Worm (Caenorhabditis elegans) whole organism, L2 larva: ENCODE measurements around the gene T21E8.5.

Experiments
- C34F6.9 ChIP-seq: fragments of 150-350 bp; optimal IDR thresholded peaks from 2 replicates; lab custom pipeline; 2014; ENCODE audit warnings: missing biosample characterization, missing genetic modification characterization
- F13H6.1 ChIP-seq: sonication (generic microtip); optimal IDR thresholded peaks from 2 replicates; lab custom pipeline; 2016; ENCODE audit warnings: missing genetic modification characterization, missing compliant biosample characterization
- Y55F3AM.14 ChIP-seq: fragments of 200-800 bp; sonication (Bioruptor generic); optimal IDR thresholded peaks from 2 replicates; lab custom pipeline; 2018; ENCODE audit warnings: mild to moderate bottlenecking, missing genetic modification characterization, missing compliant biosample characterization
- ZK546.5 ChIP-seq: sonication (generic microtip); optimal IDR thresholded peaks from 2 replicates; lab custom pipeline; 2017; ENCODE audit warnings: missing biosample characterization, missing genetic modification characterization
- alr-1 ChIP-seq: fragments of 150-350 bp; optimal IDR thresholded peaks from 2 replicates; lab custom pipeline; 2014; ENCODE audit warnings: missing biosample characterization, missing genetic modification characterization
- blmp-1 ChIP-seq: sonication (generic microtip); optimal IDR thresholded peaks from 2 replicates; lab custom pipeline; 2017; ENCODE audit warnings: missing genetic modification characterization, mild to moderate bottlenecking, missing compliant biosample characterization, antibody characterized with exemption, moderate library complexity; ENCODE audit not compliant: insufficient read depth
- ceh-16 ChIP-seq: fragments of 150-350 bp; optimal IDR thresholded peaks from 2 replicates; lab custom pipeline; 2014; ENCODE audit warnings: missing biosample characterization, missing genetic modification characterization
- ceh-82 ChIP-seq: fragments of 150-350 bp; optimal IDR thresholded peaks from 2 replicates; lab custom pipeline; 2014; ENCODE audit warnings: missing biosample characterization, missing genetic modification characterization
- crh-2 ChIP-seq: sonication (generic microtip); optimal IDR thresholded peaks from 2 replicates; lab custom pipeline; 2017; ENCODE audit warnings: missing biosample characterization, missing genetic modification characterization
- egl-27 ChIP-seq: sonication (generic microtip); optimal IDR thresholded peaks from 3 replicates; lab custom pipeline; 2017; ENCODE audit warnings: missing biosample characterization, missing genetic modification reagents, missing genetic modification characterization
- fos-1 ChIP-seq: fragments of 150-350 bp; optimal IDR thresholded peaks from 2 replicates; lab custom pipeline; 2014; ENCODE audit warnings: missing biosample characterization, missing genetic modification characterization
- gmeb-1 ChIP-seq: fragments of 150-350 bp; optimal IDR thresholded peaks from 2 replicates; lab custom pipeline; 2014; ENCODE audit warnings: missing biosample characterization, missing genetic modification characterization
- lin-11 ChIP-seq: fragments of 150-350 bp; sonication (generic microtip); optimal IDR thresholded peaks from 2 replicates; lab custom pipeline; 2014; ENCODE audit warnings: missing biosample characterization, missing genetic modification characterization, inconsistent platforms, mixed read lengths
- lin-13 ChIP-seq: fragments of 150-350 bp; optimal IDR thresholded peaks from 2 replicates; lab custom pipeline; 2014; ENCODE audit warnings: missing biosample characterization, missing genetic modification reagents, missing genetic modification characterization
- lin-39 ChIP-seq: fragments of 150-350 bp; optimal IDR thresholded peaks from 2 replicates; lab custom pipeline; 2014; ENCODE audit warnings: missing biosample characterization, missing genetic modification reagents, missing genetic modification characterization
- lsy-2 ChIP-seq, 2 experiments: fragments of 150-350 bp in 1 of 2; sonication (generic microtip) in 1 of 2; optimal IDR thresholded peaks; 2 replicates each; lab custom pipeline; 2014 to 2017; ENCODE audit warnings: missing biosample characterization in 2 of 2, missing genetic modification characterization in 2 of 2
- mab-5 ChIP-seq: fragments of 150-350 bp; optimal IDR thresholded peaks from 2 replicates; lab custom pipeline; 2014; ENCODE audit warnings: missing biosample characterization, missing genetic modification characterization
- mbf-1 ChIP-seq: sonication (generic microtip); optimal IDR thresholded peaks from 2 replicates; lab custom pipeline; 2017; ENCODE audit warnings: missing biosample characterization, missing genetic modification characterization
- mdl-1 ChIP-seq, 2 experiments: fragments of 150-350 bp in 1 of 2; sonication (generic microtip) in 1 of 2; optimal IDR thresholded peaks; 2 replicates each; lab custom pipeline; 2017; ENCODE audit warnings: missing biosample characterization in 2 of 2, missing genetic modification characterization in 2 of 2
- nhr-11 ChIP-seq: fragments of 150-350 bp; optimal IDR thresholded peaks from 2 replicates; lab custom pipeline; 2014; ENCODE audit warnings: missing biosample characterization, missing genetic modification characterization
- nhr-12 ChIP-seq: fragments of 150-350 bp; optimal IDR thresholded peaks from 2 replicates; lab custom pipeline; 2014; ENCODE audit warnings: missing biosample characterization, missing genetic modification characterization
- nhr-129 ChIP-seq: fragments of 150-350 bp; optimal IDR thresholded peaks from 2 replicates; lab custom pipeline; 2014; ENCODE audit warnings: missing biosample characterization, missing genetic modification characterization
- nhr-21 ChIP-seq: fragments of 150-350 bp; optimal IDR thresholded peaks from 2 replicates; lab custom pipeline; 2014; ENCODE audit warnings: missing biosample characterization, missing genetic modification characterization
- nhr-25 ChIP-seq: fragments of 150-350 bp; sonication (generic microtip); optimal IDR thresholded peaks from 3 replicates; lab custom pipeline; 2014; ENCODE audit warnings: missing biosample characterization, missing genetic modification characterization
- nhr-77 ChIP-seq: fragments of 150-350 bp; optimal IDR thresholded peaks from 2 replicates; lab custom pipeline; 2014; ENCODE audit warnings: missing biosample characterization, missing genetic modification characterization
- skn-1 ChIP-seq: sonication (generic microtip); optimal IDR thresholded peaks from 2 replicates; lab custom pipeline; 2017; ENCODE audit warnings: missing biosample characterization, missing genetic modification characterization
- sma-9 ChIP-seq, 2 experiments: fragments of 150-350 bp in 1 of 2; sonication (generic microtip) in 1 of 2; optimal IDR thresholded peaks; 2 replicates each; lab custom pipeline; 2014 to 2016; ENCODE audit warnings: missing genetic modification characterization in 2 of 2, mild to moderate bottlenecking in 1 of 2, missing biosample characterization in 1 of 2, missing compliant biosample characterization in 1 of 2, missing genetic modification reagents in 1 of 2, moderate library complexity in 1 of 2
- snpc-4 ChIP-seq: fragments of 150-350 bp; optimal IDR thresholded peaks from 2 replicates; lab custom pipeline; 2014; ENCODE audit warnings: missing biosample characterization, missing genetic modification characterization
- unc-39 ChIP-seq: fragments of 150-350 bp; optimal IDR thresholded peaks from 2 replicates; lab custom pipeline; 2014; ENCODE audit warnings: missing biosample characterization, missing genetic modification characterization
- zag-1 ChIP-seq: fragments of 150-350 bp; optimal IDR thresholded peaks from 2 replicates; lab custom pipeline; 2014; ENCODE audit warnings: missing biosample characterization, missing genetic modification characterization
- ztf-1 ChIP-seq: fragments of 200-800 bp; sonication (Bioruptor generic); conservative IDR thresholded peaks from 2 replicates; pipeline ENCODE4 v1.3.6; 2022; ENCODE audit warnings: missing genetic modification characterization, missing compliant biosample characterization
- ztf-11 ChIP-seq: sonication (generic microtip); optimal IDR thresholded peaks from 2 replicates; lab custom pipeline; 2017; ENCODE audit warnings: missing biosample characterization, missing genetic modification characterization
- ztf-4 ChIP-seq: fragments of 150-350 bp; optimal IDR thresholded peaks from 2 replicates; lab custom pipeline; 2014; ENCODE audit warnings: missing biosample characterization, missing genetic modification characterization

T21E8.5 gene

ce11 chrX:10844602-10845354, 41.2 kb upstream of the T21E8.5 start, which contains the start of gene C05A9.2:
C05A9.2 (minus strand) TSS chrX:10844674.
- TF ChIP-seq mab-5 (tag; lab: Kevin White, UChicago) (no peak), lsy-2 (tag; optimal IDR thresholded peaks at IDR 0.05; lab: Kevin White, UChicago) (no peak), ZK546.5 (tag; lab: Kevin White, UChicago) (no peak), nhr-21 (tag; lab: Kevin White, UChicago) (no peak), blmp-1 (tag; lab: Kevin White, UChicago) (no peak)
- TF ChIP-seq, all 48 proteins: peak for 0

DNA sequence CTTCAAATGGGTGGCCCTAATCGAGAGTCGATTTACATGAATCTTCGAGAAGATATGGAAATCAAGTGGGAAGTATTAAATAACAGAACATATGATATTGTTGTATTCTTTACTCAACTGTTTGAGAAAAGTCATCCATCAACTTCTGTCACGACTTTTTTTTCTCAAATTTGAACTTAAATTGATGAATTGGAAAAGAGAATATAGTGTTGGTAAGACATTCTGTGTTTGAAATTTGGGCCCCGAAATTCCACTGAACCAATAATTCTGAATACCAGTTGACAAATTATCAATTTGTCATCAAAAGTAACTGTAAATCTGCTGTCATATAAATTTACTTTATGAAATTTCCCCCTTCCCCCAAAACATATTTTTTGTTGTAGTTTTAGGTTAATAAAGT, 39.1 kb upstream of the T21E8.5 start:
- TF ChIP-seq ztf-11 (no peak), nhr-21 (tag; lab: Kevin White, UChicago) (no peak), Y55F3AM.14 (no peak), C34F6.9 (no peak), gmeb-1 (no peak), egl-27 (tag; lab: Kevin White, UChicago) (no peak), mdl-1 (tag; optimal IDR thresholded peaks at IDR 0.05; lab: Kevin White, UChicago) (no peak), nhr-25 (tag; lab: Kevin White, UChicago) (no peak), sma-9 (GFP tag; optimal IDR thresholded peaks at IDR 0.05; lab: Kevin White, UChicago) (no peak), sma-9 (tag; optimal IDR thresholded peaks at IDR 0.05; lab: Kevin White, UChicago) (no peak), lin-11 (no peak)

DNA sequence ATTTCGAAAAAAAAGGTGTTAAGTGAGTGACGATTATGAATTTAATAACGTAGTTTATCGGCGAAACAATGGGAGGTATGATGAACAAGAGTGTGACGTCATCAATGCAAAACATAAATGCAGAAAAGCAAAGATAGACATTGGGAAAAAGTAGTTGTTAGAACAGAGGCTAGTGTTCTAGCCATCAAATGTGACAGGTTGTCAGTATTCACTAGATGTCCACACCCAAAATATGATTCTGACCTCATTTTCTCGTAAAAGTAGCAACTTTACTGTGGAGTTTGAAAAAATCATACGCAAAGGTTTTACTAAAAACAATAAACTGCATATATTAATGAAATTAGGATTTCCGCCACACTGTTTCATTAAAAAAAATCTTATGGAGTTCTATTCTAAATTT, 34.8 kb upstream of the T21E8.5 start:
- no peak for TF ChIP-seq ceh-16 (tag; lab: Kevin White, UChicago)
- no peak for TF ChIP-seq alr-1
- TF ChIP-seq C34F6.9 = no peak
- TF ChIP-seq nhr-12 = no peak
- TF ChIP-seq mdl-1 (tag; optimal IDR thresholded peaks at IDR 0.05; lab: Kevin White, UChicago) = no peak
- no peak for TF ChIP-seq lin-39 (tag; lab: Kevin White, UChicago)
- no peak for TF ChIP-seq ceh-82 (tag; lab: Kevin White, UChicago)
- TF ChIP-seq gmeb-1 = no peak
- no peak for TF ChIP-seq ztf-11
- TF ChIP-seq snpc-4 (tag; lab: Kevin White, UChicago) = no peak

- TF ChIP-seq alr-1 = no peak
- TF ChIP-seq nhr-77 (tag; lab: Kevin White, UChicago) = no peak
- TF ChIP-seq C34F6.9 = no peak
- TF ChIP-seq mbf-1 (tag; lab: Kevin White, UChicago) = no peak
- no peak for TF ChIP-seq fos-1
- TF ChIP-seq lin-13 (GFP tag; lab: Kevin White, UChicago) = no peak
- TF ChIP-seq Y55F3AM.14 = no peak
- no peak for TF ChIP-seq ztf-1 (GFP tag; lab: Robert Waterston, UW)
- no peak for TF ChIP-seq nhr-11
- no peak for TF ChIP-seq nhr-25 (tag; lab: Kevin White, UChicago)
- no peak for TF ChIP-seq nhr-12
- no peak for TF ChIP-seq skn-1
- no peak for TF ChIP-seq ZK546.5 (tag; lab: Kevin White, UChicago)
- no peak for TF ChIP-seq crh-2
- TF ChIP-seq sma-9 (GFP tag; optimal IDR thresholded peaks at IDR 0.05; lab: Kevin White, UChicago) = no peak
- TF ChIP-seq sma-9 (tag; optimal IDR thresholded peaks at IDR 0.05; lab: Kevin White, UChicago) = no peak
- TF ChIP-seq zag-1 (tag; lab: Kevin White, UChicago) = no peak
These were observed 34.2 kb upstream of the T21E8.5 start for ce11 chrX:10851735-10852134.

DNA sequence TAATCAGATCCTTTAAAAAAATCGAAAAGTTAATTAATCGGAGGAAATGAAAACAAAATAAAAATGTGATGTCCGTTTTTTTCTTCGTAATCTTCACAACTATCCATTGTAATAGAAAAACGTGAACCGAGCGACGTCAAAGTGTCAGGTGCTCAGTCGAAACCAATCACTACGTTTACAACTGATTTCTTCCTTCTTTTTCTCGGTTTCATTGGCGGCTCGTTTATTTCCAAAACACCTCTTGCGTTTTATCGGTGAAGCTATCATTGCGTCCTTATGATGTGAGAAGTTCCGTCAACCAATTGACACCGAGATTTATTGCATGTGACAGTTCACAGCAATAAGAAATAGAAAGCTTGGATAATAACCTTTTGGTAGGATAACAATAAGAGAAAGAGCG, 32.7 kb upstream of the T21E8.5 start:
- TF ChIP-seq sma-9 (GFP tag; optimal IDR thresholded peaks at IDR 0.05; lab: Kevin White, UChicago) = peak; percentile 38
- TF ChIP-seq sma-9 (tag; optimal IDR thresholded peaks at IDR 0.05; lab: Kevin White, UChicago) = no peak
- TF ChIP-seq nhr-129 (tag; lab: Kevin White, UChicago) = peak; percentile 67
- TF ChIP-seq F13H6.1 (tag; lab: Kevin White, UChicago) = peak; percentile 63
- no peak for TF ChIP-seq ceh-16 (tag; lab: Kevin White, UChicago)
- TF ChIP-seq mab-5 (tag; lab: Kevin White, UChicago) = peak; percentile 8
- no peak for TF ChIP-seq unc-39 (tag; lab: Kevin White, UChicago)
- TF ChIP-seq ztf-4 (tag; lab: Kevin White, UChicago) = no peak
- TF ChIP-seq C34F6.9 = peak; percentile 19
